Worm (Caenorhabditis elegans) whole organism, L1 larva: Measurements from ENCODE around the gene cyp-14A3.

Source experiments
- ceh-63 ChIP-seq: fragments of 200-800 bp; sonication (Bioruptor generic); optimal IDR thresholded peaks from 2 replicates; lab custom pipeline; 2018; ENCODE audit warnings: mild to moderate bottlenecking, missing genetic modification characterization, missing compliant biosample characterization
- ets-5 ChIP-seq: fragments of 200-800 bp; sonication (Bioruptor generic); IDR thresholded peaks from 2 replicates; pipeline ENCODE4 v1.3.6; 2022; ENCODE audit warnings: missing genetic modification characterization, missing compliant biosample characterization
- fos-1 ChIP-seq: fragments of 150-350 bp; optimal IDR thresholded peaks from 2 replicates; lab custom pipeline; 2014; ENCODE audit warnings: missing biosample characterization, missing genetic modification characterization
- tlp-1 ChIP-seq: fragments of 150-350 bp; optimal IDR thresholded peaks from 2 replicates; lab custom pipeline; 2014; ENCODE audit warnings: missing biosample characterization, missing genetic modification characterization
- unc-30 ChIP-seq: sonication (generic microtip); optimal IDR thresholded peaks from 2 replicates; lab custom pipeline; 2017; ENCODE audit warnings: missing biosample characterization, missing genetic modification characterization

DNA sequence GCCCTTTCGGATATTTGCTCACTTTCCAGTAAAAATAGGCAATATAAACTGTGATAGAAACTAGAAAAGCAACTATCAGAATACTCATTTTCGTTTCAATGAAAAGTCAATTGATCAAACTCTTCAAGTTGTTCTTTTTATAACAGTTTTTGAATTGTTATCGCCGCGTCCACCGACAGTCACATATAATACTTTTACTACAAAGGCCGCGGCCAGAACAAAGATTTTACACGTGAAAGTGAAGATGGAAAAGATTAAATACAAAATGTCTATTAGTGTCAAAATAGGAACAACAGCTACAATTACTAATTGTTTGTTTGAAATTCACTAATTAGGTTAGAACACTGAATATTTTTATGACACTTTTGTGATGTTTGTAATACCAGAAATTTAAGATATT, 4.4 kb downstream of the cyp-14A3 start, which contains the start of gene cyp-14A2:
- TF ChIP-seq ceh-63 (GFP tag; lab: Kevin White, UChicago) (no peak), fos-1 (tag; lab: Kevin White, UChicago) (no peak), tlp-1 (tag; lab: Kevin White, UChicago) (no peak), ets-5 (GFP tag; lab: Robert Waterston, UW) (no peak), unc-30 (tag; lab: Kevin White, UChicago) (no peak)
